Worm (Caenorhabditis elegans) whole organism, L4/young adult: ENCODE data around the gene lin-12.

Experiments
- W03F9.2 ChIP-seq: fragments of 150-350 bp; optimal IDR thresholded peaks from 2 replicates; lab custom pipeline; 2014; ENCODE audit warnings: missing biosample characterization, missing genetic modification characterization
- him-1 ChIP-seq: sonication (generic microtip); optimal IDR thresholded peaks from 2 replicates; lab custom pipeline; 2016; ENCODE audit warnings: missing genotype, missing genetic modification reagents, missing genetic modification characterization, missing compliant biosample characterization

DNA sequence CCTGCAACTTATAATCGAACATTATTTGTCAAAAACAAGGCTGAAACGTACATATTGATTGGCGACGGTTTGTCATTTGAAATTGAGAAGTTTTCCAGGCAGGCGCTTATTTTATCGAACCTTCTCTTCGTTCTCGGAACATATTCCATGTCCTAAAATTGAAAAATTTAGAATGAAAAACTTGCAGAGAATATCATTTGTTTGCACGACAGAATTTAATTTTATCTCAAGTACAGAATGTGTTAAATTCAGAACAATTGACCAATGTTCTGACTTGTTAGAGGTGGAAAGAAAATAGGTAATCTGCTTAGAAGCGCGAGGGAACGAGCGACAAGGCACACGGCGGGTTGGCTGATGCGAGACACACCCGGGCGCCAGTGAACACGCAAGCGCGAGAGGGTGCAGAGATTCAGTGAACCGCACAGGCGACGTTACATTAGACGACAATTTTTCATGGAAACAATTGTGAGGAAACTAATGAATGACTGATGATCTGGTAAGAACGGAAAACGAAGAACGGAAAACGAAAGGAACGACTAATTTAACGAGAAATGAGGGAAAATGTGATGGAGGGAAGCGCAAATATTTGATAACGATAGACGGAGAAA, 18.8 kb downstream of the lin-12 start:
- TF ChIP-seq him-1 (tag; lab: Kevin White, UChicago), result no peak
- no peak for TF ChIP-seq W03F9.2 (tag; lab: Kevin White, UChicago)
